Fruit fly (Drosophila melanogaster) whole organism, adult: ENCODE measurements around the gene CG10802.

Experiments
- CG11617 ChIP-seq: fragments of 200-800 bp; sonication (Bioruptor generic); optimal IDR thresholded peaks from 2 replicates; lab custom pipeline; 2017; ENCODE audit warnings: mild to moderate bottlenecking, missing biosample characterization, missing genetic modification reagents, missing genetic modification characterization
- CG12768 ChIP-seq: fragments of 200-800 bp; sonication (Bioruptor generic); optimal IDR thresholded peaks from 2 replicates; lab custom pipeline; 2017; ENCODE audit warnings: missing biosample characterization, missing genetic modification characterization, mild to moderate bottlenecking, moderate library complexity, missing genetic modification reagents
- CG14711 ChIP-seq: fragments of 200-800 bp; sonication (Bioruptor generic); optimal IDR thresholded peaks from 2 replicates; lab custom pipeline; 2018; ENCODE audit warnings: missing biosample characterization, mild to moderate bottlenecking, missing genetic modification characterization, moderate library complexity
- CG1620 ChIP-seq: fragments of 200-800 bp; sonication (Bioruptor generic); optimal IDR thresholded peaks from 2 replicates; lab custom pipeline; 2016; ENCODE audit warnings: missing biosample characterization, missing genetic modification characterization
- CG33017 ChIP-seq: fragments of 200-800 bp; sonication (Bioruptor generic); optimal IDR thresholded peaks from 2 replicates; lab custom pipeline; 2018; ENCODE audit warnings: missing biosample characterization, mild to moderate bottlenecking, missing genetic modification characterization, moderate library complexity
- CG5204 ChIP-seq: fragments of 200-800 bp; sonication (Bioruptor generic); optimal IDR thresholded peaks from 2 replicates; lab custom pipeline; 2016; ENCODE audit warnings: missing biosample characterization, missing genetic modification characterization
- CG7045 ChIP-seq: fragments of 200-800 bp; sonication (Bioruptor generic); optimal IDR thresholded peaks from 2 replicates; lab custom pipeline; 2017; ENCODE audit warnings: missing biosample characterization, mild to moderate bottlenecking, missing genetic modification characterization
- CG7101 ChIP-seq: fragments of 200-800 bp; sonication (Bioruptor generic); optimal IDR thresholded peaks from 2 replicates; lab custom pipeline; 2018; ENCODE audit warnings: missing biosample characterization, mild to moderate bottlenecking, missing genetic modification characterization, moderate library complexity
- Clk ChIP-seq: fragments of 200-800 bp; sonication (Bioruptor generic); optimal IDR thresholded peaks from 2 replicates; lab custom pipeline; 2017; ENCODE audit warnings: missing biosample characterization, missing genetic modification characterization
- Crg-1 ChIP-seq: fragments of 200-800 bp; sonication (Bioruptor generic); optimal IDR thresholded peaks from 2 replicates; lab custom pipeline; 2016; ENCODE audit warnings: missing biosample characterization, missing genetic modification characterization
- Hr96 ChIP-seq: fragments of 200-800 bp; sonication (Bioruptor generic); optimal IDR thresholded peaks from 2 replicates; lab custom pipeline; 2016; ENCODE audit warnings: missing biosample characterization, missing genetic modification characterization
- Mnt ChIP-seq: fragments of 200-800 bp; sonication (Bioruptor generic); optimal IDR thresholded peaks from 2 replicates; lab custom pipeline; 2016; ENCODE audit warnings: missing biosample characterization, mild to moderate bottlenecking, missing genetic modification characterization
- bab1 ChIP-seq: fragments of 200-800 bp; sonication (Bioruptor generic); optimal IDR thresholded peaks from 3 replicates; lab custom pipeline; 2019; ENCODE audit warnings: missing biosample characterization, mild to moderate bottlenecking, missing genetic modification characterization, moderate library complexity
- cic ChIP-seq: fragments of 200-800 bp; sonication (Bioruptor generic); optimal IDR thresholded peaks from 2 replicates; lab custom pipeline; 2017; ENCODE audit warnings: missing biosample characterization, mild to moderate bottlenecking, missing genetic modification characterization, moderate library complexity
- cnc ChIP-seq, 2 experiments: fragments of >200 bp; optimal IDR thresholded peaks; 2 replicates each; lab custom pipeline; 2017
- kay ChIP-seq: fragments of 200-800 bp; sonication (Bioruptor generic); peaks from one replicate; lab custom pipeline; 2016; ENCODE audit warnings: missing biosample characterization, missing genetic modification characterization, borderline replicate concordance
- ovo ChIP-seq: fragments of 200-800 bp; sonication (Bioruptor generic); optimal IDR thresholded peaks from 2 replicates; lab custom pipeline; 2016; ENCODE audit warnings: missing biosample characterization, missing genetic modification characterization
- pad ChIP-seq: fragments of 200-800 bp; sonication (Bioruptor generic); optimal IDR thresholded peaks from 3 replicates; lab custom pipeline; 2017; ENCODE audit warnings: missing biosample characterization, missing genetic modification characterization, mild to moderate bottlenecking, moderate library complexity, missing genetic modification reagents
- tj ChIP-seq: fragments of 200-800 bp; sonication (Bioruptor generic); optimal IDR thresholded peaks from 3 replicates; lab custom pipeline; 2017; ENCODE audit warnings: missing biosample characterization, mild to moderate bottlenecking, missing genetic modification characterization, moderate library complexity
- toe ChIP-seq: fragments of 200-800 bp; sonication (Bioruptor generic); optimal IDR thresholded peaks from 2 replicates; lab custom pipeline; 2016; ENCODE audit warnings: missing biosample characterization, missing genetic modification characterization

The CG10802 gene

DNA sequence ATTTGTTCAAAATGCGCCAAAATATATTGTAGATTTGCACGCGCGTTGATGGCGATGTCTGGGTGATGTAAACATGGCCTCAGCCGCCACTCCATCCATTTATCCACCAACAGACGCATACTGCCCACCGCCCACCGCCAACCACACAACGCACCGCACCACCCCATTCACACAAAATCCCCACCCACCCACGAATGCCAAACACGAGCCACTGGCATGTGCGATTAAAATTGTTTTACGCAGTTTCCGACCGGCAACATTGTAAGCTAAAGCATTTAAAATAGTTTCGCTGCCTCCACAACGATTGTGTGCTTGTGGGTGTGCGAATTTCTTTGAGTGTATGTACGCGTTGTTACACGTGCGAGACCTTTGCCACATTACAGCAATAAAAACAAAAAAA is 42.3 kb upstream of the CG10802 start:
- TF ChIP-seq Mnt (peak; percentile 71), toe (GFP tag; lab: Kevin White, UChicago) (no peak)

DNA sequence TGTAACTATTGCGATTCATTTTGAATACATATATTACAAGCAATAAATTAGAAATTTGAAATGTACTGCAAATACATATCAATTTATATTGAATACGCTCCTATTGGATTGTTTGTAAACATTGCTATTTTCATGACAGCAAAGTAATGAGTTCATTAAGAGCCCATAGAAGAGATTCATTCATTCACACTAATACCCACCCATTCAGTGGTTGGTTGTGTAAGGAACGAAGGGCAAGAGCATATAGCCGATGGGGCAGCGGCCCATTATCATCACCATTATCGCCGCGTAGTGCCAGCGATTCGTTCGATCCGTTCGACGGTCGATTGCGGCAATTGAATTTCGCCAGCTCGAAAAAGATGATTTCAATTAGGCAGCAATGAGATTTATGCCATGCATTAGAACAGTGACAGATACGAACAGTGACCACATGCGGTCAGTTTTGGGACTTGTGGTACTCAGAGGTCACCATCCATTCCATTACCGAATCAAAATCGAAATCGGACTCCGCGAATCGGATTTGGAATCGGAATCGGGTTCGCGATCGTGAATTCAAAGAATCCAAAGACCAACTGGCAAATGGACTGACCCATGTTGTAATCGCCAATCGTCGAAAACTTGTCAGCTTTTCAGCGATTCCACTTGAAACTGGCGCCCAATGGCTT is 40.1 kb upstream of the CG10802 start:
- TF ChIP-seq cic (GFP tag; lab: Kevin White, UChicago) (peak; percentile 81), Hr96 (no peak), pad (GFP tag; lab: Kevin White, UChicago) (no peak), Crg-1 (GFP tag; lab: Kevin White, UChicago) (no peak), CG12768 (no peak), CG14711 (no peak), CG5204 (no peak), Mnt (peak; percentile 1), bab1 (no peak), kay (GFP tag; lab: Kevin White, UChicago) (peak; percentile 76)

DNA sequence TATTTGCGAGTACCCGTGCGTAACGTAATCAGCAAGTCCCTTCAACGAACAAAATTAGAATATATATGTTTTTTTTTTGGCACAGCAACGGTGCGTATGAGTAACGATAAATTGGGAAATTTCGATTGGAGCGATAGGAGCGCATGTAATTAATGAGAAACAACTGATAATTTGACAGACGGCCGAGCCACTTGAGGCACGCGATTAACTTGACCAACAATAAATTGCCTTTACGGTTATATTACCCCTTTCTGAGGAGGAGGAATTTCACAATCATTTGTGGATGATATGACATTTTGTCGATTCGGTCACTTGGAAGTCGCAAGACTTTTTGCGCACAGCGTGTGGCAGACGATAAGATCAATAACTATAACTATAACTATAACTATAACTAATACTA is 38.9 kb upstream of the CG10802 start:
- no peak for TF ChIP-seq tj (GFP tag; lab: Kevin White, UChicago)
- TF ChIP-seq cnc (optimal IDR thresholded peaks at IDR 0.05; lab: Kevin White, UChicago) = no peak
- TF ChIP-seq cic (GFP tag; lab: Kevin White, UChicago) = no peak
- no peak for TF ChIP-seq ovo
- no peak for TF ChIP-seq CG12768
- TF ChIP-seq CG14711 = no peak
- TF ChIP-seq Mnt = no peak
- no peak for TF ChIP-seq CG1620 (GFP tag; lab: Kevin White, UChicago)
- no peak for TF ChIP-seq pad (GFP tag; lab: Kevin White, UChicago)
- TF ChIP-seq toe (GFP tag; lab: Kevin White, UChicago) = no peak
- TF ChIP-seq CG33017 (tag; lab: Kevin White, UChicago) = no peak
- no peak for TF ChIP-seq Crg-1 (GFP tag; lab: Kevin White, UChicago)

DNA sequence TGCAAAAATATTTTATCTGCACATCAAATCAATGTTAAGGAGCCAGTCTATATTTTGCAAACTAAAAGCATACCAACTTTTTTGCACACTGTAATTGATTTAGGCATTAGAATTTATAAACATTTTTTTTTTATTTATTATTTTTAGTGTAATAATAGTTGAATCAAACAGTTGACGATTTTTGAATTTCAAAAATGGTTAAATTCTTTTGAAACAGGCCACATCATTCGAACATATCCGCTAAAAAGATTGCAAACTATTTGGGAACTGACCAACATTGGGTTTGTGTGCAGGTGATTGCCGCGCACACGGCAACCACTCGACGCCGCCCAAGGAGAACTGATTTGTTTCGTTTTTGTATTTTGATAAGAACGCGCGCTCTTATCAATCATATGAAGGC is 38.0 kb upstream of the CG10802 start:
- TF ChIP-seq CG14711 (peak; percentile 78), cic (GFP tag; lab: Kevin White, UChicago) (peak; percentile 23), CG7101 (tag; lab: Kevin White, UChicago) (peak; percentile 63), CG1620 (GFP tag; lab: Kevin White, UChicago) (no peak), Clk (GFP tag; lab: Kevin White, UChicago) (no peak), Crg-1 (GFP tag; lab: Kevin White, UChicago) (no peak), pad (GFP tag; lab: Kevin White, UChicago) (peak; percentile 27), CG33017 (tag; lab: Kevin White, UChicago) (peak; percentile 19), cnc (optimal IDR thresholded peaks at IDR 0.05; lab: Kevin White, UChicago) (no peak), tj (GFP tag; lab: Kevin White, UChicago) (peak; percentile 22), CG5204 (no peak), Mnt (peak; percentile 23), CG11617 (peak; percentile 55), kay (GFP tag; lab: Kevin White, UChicago) (no peak)

DNA sequence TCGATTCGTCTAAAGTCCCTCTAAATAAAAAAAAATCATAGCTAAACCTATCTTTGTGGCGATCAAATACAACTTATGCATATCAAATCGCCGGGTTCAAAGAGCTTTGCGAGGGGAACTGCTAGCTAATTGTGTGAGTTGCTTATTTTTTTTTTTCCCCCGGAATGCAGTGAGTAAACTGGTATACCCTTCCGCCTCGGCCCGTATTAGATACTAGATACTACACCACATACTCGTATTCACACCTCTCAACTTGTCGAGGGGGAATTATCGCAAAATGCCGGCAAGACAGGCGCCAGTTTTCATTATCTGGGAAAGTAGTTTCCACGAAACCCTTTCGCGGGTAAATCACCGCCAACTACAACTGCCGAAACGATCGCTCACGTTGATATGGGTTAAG is 36.6 kb upstream of the CG10802 start:
- TF ChIP-seq CG1620 (GFP tag; lab: Kevin White, UChicago) (no peak), pad (GFP tag; lab: Kevin White, UChicago) (peak; percentile 13), CG5204 (no peak), CG7101 (tag; lab: Kevin White, UChicago) (no peak), Hr96 (peak; percentile 36), CG12768 (peak; percentile 33), Mnt (no peak), kay (GFP tag; lab: Kevin White, UChicago) (peak; percentile 90), Clk (GFP tag; lab: Kevin White, UChicago) (no peak), CG7045 (no peak), cic (GFP tag; lab: Kevin White, UChicago) (peak; percentile 56)

DNA sequence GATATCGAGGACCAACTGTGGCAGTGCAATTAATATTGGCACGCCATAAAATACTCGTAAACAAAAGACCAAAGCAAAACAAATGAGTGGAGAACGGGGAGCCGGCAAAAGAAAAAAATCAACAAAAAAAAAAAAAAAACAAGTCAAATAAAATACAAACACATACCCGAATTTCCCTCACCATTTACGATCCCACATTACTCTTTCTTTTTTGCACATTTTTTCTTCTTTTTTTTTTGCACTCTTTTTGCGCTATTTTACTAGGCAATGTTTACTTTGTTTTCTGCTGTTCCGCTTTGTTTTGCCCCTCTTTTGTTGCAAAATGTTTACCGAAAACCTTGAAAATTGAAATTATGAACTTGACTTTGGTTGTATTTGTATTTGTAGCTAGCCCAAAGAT is 36.1 kb upstream of the CG10802 start:
- no peak for TF ChIP-seq Mnt
- TF ChIP-seq bab1 = no peak
- peak; percentile 40 for TF ChIP-seq tj (GFP tag; lab: Kevin White, UChicago)
- TF ChIP-seq CG14711 = no peak
- peak; percentile 15 for TF ChIP-seq ovo
- no peak for TF ChIP-seq toe (GFP tag; lab: Kevin White, UChicago)
- peak; percentile 8 for TF ChIP-seq CG1620 (GFP tag; lab: Kevin White, UChicago)
- TF ChIP-seq pad (GFP tag; lab: Kevin White, UChicago) = peak; percentile 3
- peak; percentile 32 for TF ChIP-seq CG11617
- peak; percentile 11 for TF ChIP-seq Crg-1 (GFP tag; lab: Kevin White, UChicago)
- no peak for TF ChIP-seq CG7101 (tag; lab: Kevin White, UChicago)
- TF ChIP-seq Clk (GFP tag; lab: Kevin White, UChicago) = no peak

DNA sequence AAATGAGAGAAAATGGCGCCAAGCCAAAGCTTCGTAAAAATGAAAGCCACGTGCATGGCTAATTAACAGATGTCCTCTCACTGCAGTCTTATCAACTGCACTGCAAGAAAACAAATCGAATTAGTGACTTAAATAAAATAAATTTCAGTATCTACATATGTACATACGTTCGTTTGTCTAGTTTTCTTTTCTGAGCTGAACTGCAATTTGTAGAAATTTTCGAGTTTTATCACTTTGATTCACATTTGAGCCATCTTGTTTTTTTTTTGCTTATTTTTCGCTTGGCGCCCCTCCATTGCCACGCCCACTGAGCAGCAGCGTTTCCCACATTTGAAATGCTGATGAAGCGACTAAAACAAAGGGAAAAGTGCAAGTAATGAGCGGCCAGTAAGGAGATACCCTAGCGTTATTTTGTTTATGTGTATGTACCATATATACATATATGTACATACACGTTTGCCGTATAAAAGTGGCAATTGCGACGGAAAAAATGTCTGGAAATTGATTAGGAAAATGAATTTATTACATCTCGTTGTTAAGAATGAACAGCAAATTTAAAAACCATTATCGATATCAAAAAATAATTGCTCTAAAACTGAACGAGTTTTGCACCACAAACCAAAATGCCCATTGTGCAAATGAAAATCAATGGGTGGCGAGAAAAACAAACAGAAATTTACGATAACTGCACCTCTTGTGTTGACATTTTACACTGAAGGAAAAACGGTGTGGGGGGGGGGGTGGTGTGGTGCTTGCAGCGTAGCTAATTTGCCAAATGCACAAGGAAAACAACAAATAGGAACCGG is 34.8 kb upstream of the CG10802 start:
- TF ChIP-seq CG1620 (GFP tag; lab: Kevin White, UChicago) = peak; percentile 26
- peak; percentile 68 for TF ChIP-seq bab1
- TF ChIP-seq CG12768 = peak; percentile 46
- TF ChIP-seq Hr96 = peak; percentile 54
- peak; percentile 26 for TF ChIP-seq toe (GFP tag; lab: Kevin White, UChicago)
- TF ChIP-seq Crg-1 (GFP tag; lab: Kevin White, UChicago) = peak; percentile 51
- peak; percentile 82 for TF ChIP-seq CG11617
- TF ChIP-seq CG7101 (tag; lab: Kevin White, UChicago) = peak; percentile 86
- TF ChIP-seq CG33017 (tag; lab: Kevin White, UChicago) = peak; percentile 67
- peak; percentile 62 for TF ChIP-seq pad (GFP tag; lab: Kevin White, UChicago)
- peak; percentile 58 for TF ChIP-seq CG5204
- TF ChIP-seq Mnt = peak; percentile 72
- TF ChIP-seq cic (GFP tag; lab: Kevin White, UChicago) = peak; percentile 36
- peak; percentile 71 for TF ChIP-seq CG14711
- TF ChIP-seq kay (GFP tag; lab: Kevin White, UChicago) = peak; percentile 14
- peak; percentile 18 to 47 for TF ChIP-seq cnc (optimal IDR thresholded peaks at IDR 0.05; lab: Kevin White, UChicago)
- peak; percentile 28 for TF ChIP-seq Clk (GFP tag; lab: Kevin White, UChicago)
- TF ChIP-seq ovo = peak; percentile 61
- TF ChIP-seq tj (GFP tag; lab: Kevin White, UChicago) = peak; percentile 90
- TF ChIP-seq CG7045 = peak; percentile 43
